Worm (Caenorhabditis elegans): ENCODE data around the gene K01D12.9.

- no peak for TF ChIP-seq nhr-25 (tag; optimal IDR thresholded peaks at IDR 0.05)
- TF ChIP-seq nhr-28 (tag; optimal IDR thresholded peaks at IDR 0.05), result no peak
These were observed 7.9 kb upstream of the K01D12.9 start for ce11 chrV:12412321-12412720.

Data from whole organism, L3 larva.